Worm (Caenorhabditis elegans): ENCODE results near the gene ZC116.1.

- TF ChIP-seq elt-3 (tag; optimal IDR thresholded peaks at IDR 0.05) (no peak), ama-1 (optimal IDR thresholded peaks at IDR 0.05) (no peak), pag-3 (tag; optimal IDR thresholded peaks at IDR 0.05; ENCODE audit: borderline replicate concordance, insufficient read depth) (no peak), fkh-10 (GFP tag; optimal IDR thresholded peaks at IDR 0.05) (no peak), alr-1 (tag; optimal IDR thresholded peaks at IDR 0.05; ENCODE audit: borderline replicate concordance) (no peak), ceh-63 (GFP tag; optimal IDR thresholded peaks at IDR 0.05) (no peak), lsy-2 (tag; optimal IDR thresholded peaks at IDR 0.05) (no peak), nhr-12 (tag; optimal IDR thresholded peaks at IDR 0.05) (no peak), nhr-237 (tag; optimal IDR thresholded peaks at IDR 0.05) (no peak), C34B4.2 (tag; optimal IDR thresholded peaks at IDR 0.05) (no peak)
Measured at ce11 chrV:12629743-12630142, 20.1 kb downstream of the ZC116.1 start, which contains the start of gene F56H9.6.

Measured in whole organism, L1 larva.